Fruit fly (Drosophila melanogaster): ENCODE measurements around the gene CG43386.
A peak's percentile ranks its signal among the peaks of the same experiment; 100 is the strongest.

Gene CG43386

dm6 chrX:9930882-9931281 is 46.3 kb downstream of the CG43386 start, which contains the start of gene Idgf4 (continued):
- peak; percentile 51 for TF ChIP-seq sug (tag; optimal IDR thresholded peaks at IDR 0.05)
